Worm (Caenorhabditis elegans) whole organism, early embryonic: ENCODE measurements around the gene F38G1.3.

Experiments used
- aly-1 ChIP-seq: sonication (generic microtip); optimal IDR thresholded peaks from 2 replicates; lab custom pipeline; 2016; ENCODE audit warnings: missing genetic modification characterization, missing compliant biosample characterization
- ama-1 ChIP-seq: fragments of 150-350 bp; optimal IDR thresholded peaks from 2 replicates; lab custom pipeline; 2014
- flt-1 ChIP-seq: fragments of 200-800 bp; sonication (Bioruptor generic); IDR thresholded peaks from 2 replicates; pipeline ENCODE4 v1.3.6; 2022; ENCODE audit warnings: missing genetic modification characterization, missing compliant biosample characterization
- scrt-1 ChIP-seq: fragments of 200-800 bp; sonication (Bioruptor generic); IDR thresholded peaks from 2 replicates; pipeline ENCODE4 v1.3.6; 2022; ENCODE audit warnings: missing genetic modification characterization, missing compliant biosample characterization
- tbx-11 ChIP-seq: fragments of 200-800 bp; sonication (Bioruptor generic); IDR thresholded peaks from 2 replicates; pipeline ENCODE4 v1.3.6; 2022; ENCODE audit warnings: missing genetic modification characterization, missing compliant biosample characterization
- tra-4 ChIP-seq: sonication (generic microtip); optimal IDR thresholded peaks from 2 replicates; lab custom pipeline; 2017; ENCODE audit warnings: missing genetic modification characterization, missing compliant biosample characterization

ce11 chrX:489635-490105 is 13.3 kb downstream of the F38G1.3 start, which contains the start of gene egl-17:
- TF ChIP-seq ama-1 (lab: Kevin White, UChicago) (no peak), tra-4 (tag; lab: Kevin White, UChicago) (peak; percentile 82), scrt-1 (peak; percentile 96), aly-1 (tag; lab: Kevin White, UChicago) (peak; percentile 94), flt-1 (peak; percentile 91), tbx-11 (GFP tag; lab: Robert Waterston, UW) (peak; percentile 91)
